Worm (Caenorhabditis elegans): Measurements from ENCODE around the gene vab-7.

The vab-7 gene

DNA sequence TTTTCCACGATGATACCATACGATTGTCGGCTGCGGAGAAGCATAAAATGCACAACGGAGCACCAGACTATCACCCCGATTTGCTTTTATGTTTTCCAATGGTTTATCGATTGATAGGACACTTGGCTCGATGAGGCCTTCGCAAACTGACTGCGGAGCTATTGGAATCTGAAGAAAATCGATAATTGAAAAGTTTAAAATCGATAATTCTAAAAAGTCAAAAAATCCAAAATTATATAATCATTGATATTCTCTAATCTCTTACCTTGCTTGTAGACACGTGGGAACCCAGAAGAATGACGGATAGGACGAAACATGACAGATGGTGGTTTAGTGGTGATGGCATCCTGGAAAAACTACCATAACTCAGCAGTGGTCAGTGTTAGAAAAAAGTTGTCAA lies 33.0 kb downstream of the vab-7 start, which contains the start of gene zig-5:
zig-5 (minus strand) TSS at position 349 of the 400 bp plus-strand sequence.
- TF ChIP-seq ets-7 (tag; optimal IDR thresholded peaks at IDR 0.05) (no peak), sea-1 (GFP tag; conservative IDR thresholded peaks at IDR 0.05) (no peak), ceh-36 (tag; optimal IDR thresholded peaks at IDR 0.05) (no peak), ceh-13 (GFP tag; optimal IDR thresholded peaks at IDR 0.05) (no peak), ama-1 (optimal IDR thresholded peaks at IDR 0.05) (no peak), F13C5.2 (tag; optimal IDR thresholded peaks at IDR 0.05) (no peak), aly-1 (tag; optimal IDR thresholded peaks at IDR 0.05) (no peak), B0310.2 (tag; optimal IDR thresholded peaks at IDR 0.05) (no peak), hmg-4 (GFP tag; optimal IDR thresholded peaks at IDR 0.05) (no peak), hnd-1 (tag; optimal IDR thresholded peaks at IDR 0.05) (no peak), pes-1 (GFP tag; IDR thresholded peaks at IDR 0.05) (no peak), tbx-11 (GFP tag; IDR thresholded peaks at IDR 0.05) (no peak), tra-4 (tag; optimal IDR thresholded peaks at IDR 0.05) (no peak), flt-1 (GFP tag; IDR thresholded peaks at IDR 0.05) (no peak), hmbx-1 (tag; optimal IDR thresholded peaks at IDR 0.05) (no peak), tbx-37 (GFP tag; conservative IDR thresholded peaks at IDR 0.05) (no peak)

DNA sequence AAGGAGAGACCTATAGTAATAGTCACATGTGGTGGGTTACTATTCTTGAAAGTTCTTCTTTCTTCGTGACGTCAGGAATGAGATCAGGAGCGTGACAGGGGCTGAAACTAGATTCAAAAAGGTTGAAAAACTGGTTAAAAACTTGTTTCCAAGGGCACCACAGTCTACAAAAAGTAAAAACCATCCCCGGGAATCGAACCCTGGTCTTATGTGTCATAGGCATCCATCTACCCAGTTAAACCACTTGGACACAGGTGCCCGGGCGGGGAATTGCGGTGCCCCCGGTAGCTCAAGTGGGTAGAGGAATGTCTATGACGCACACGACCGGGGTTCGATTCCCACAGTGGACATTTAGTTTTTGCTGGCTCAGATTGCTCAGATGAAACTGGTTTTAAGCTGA lies 37.1 kb downstream of the vab-7 start:
- TF ChIP-seq aly-1 (tag; optimal IDR thresholded peaks at IDR 0.05) (no peak), pes-1 (GFP tag; IDR thresholded peaks at IDR 0.05) (no peak), ceh-13 (GFP tag; optimal IDR thresholded peaks at IDR 0.05) (no peak)

DNA sequence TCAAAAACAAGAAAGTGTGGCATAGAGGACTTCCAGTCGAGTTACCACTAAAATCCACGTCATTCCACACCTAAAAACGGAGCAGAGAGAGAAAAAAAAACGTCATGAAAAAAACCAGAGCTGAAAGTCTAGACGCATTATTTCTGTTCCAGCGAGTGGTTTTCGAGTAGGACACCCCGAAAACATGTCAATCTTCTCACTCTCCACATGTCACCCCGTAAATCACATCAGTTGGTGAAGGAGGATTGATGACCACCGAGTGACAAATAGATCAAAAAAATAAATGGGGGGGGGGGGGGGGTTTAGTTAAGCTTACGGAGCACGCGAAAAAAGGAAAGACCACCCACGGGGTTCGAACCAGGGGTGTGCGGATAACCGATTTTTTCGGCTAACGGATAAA lies 37.6 kb downstream of the vab-7 start:
- TF ChIP-seq hmg-4 (GFP tag; optimal IDR thresholded peaks at IDR 0.05) (no peak), ceh-13 (GFP tag; optimal IDR thresholded peaks at IDR 0.05) (no peak), aly-1 (tag; optimal IDR thresholded peaks at IDR 0.05) (no peak), ceh-36 (tag; optimal IDR thresholded peaks at IDR 0.05) (no peak), B0310.2 (tag; optimal IDR thresholded peaks at IDR 0.05) (no peak), flt-1 (GFP tag; IDR thresholded peaks at IDR 0.05) (no peak), sea-1 (GFP tag; conservative IDR thresholded peaks at IDR 0.05) (no peak), tbx-37 (GFP tag; conservative IDR thresholded peaks at IDR 0.05) (no peak), pes-1 (GFP tag; IDR thresholded peaks at IDR 0.05) (no peak), hmbx-1 (tag; optimal IDR thresholded peaks at IDR 0.05) (no peak), tra-4 (tag; optimal IDR thresholded peaks at IDR 0.05) (no peak), ama-1 (optimal IDR thresholded peaks at IDR 0.05) (no peak)

DNA sequence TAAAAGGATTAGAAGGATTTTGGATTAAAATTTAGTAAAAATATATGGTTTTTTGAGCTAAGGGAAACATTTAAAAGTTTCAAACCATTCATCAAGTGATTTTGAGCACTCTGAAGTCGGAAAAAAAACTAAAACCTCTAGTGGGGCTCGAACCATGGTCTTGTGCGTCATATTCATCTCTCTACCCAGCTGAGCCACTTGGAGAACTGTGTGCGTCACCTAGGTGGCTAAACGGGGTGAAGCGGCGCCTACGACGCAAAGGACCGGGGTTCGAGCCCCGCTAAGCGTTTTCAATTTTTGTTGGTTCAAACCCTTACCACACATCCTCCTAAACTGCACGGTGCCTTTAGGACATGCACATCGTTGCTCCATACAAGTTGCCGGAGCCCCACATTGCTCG lies 40.2 kb downstream of the vab-7 start:
- TF ChIP-seq ets-7 (tag; optimal IDR thresholded peaks at IDR 0.05) (no peak), aly-1 (tag; optimal IDR thresholded peaks at IDR 0.05) (no peak), pes-1 (GFP tag; IDR thresholded peaks at IDR 0.05) (no peak), flt-1 (GFP tag; IDR thresholded peaks at IDR 0.05) (no peak), hnd-1 (tag; optimal IDR thresholded peaks at IDR 0.05) (no peak), tbx-11 (GFP tag; IDR thresholded peaks at IDR 0.05) (no peak), ceh-36 (tag; optimal IDR thresholded peaks at IDR 0.05) (no peak), F13C5.2 (tag; optimal IDR thresholded peaks at IDR 0.05) (no peak), sea-1 (GFP tag; conservative IDR thresholded peaks at IDR 0.05) (no peak), ceh-13 (GFP tag; optimal IDR thresholded peaks at IDR 0.05) (no peak)

DNA sequence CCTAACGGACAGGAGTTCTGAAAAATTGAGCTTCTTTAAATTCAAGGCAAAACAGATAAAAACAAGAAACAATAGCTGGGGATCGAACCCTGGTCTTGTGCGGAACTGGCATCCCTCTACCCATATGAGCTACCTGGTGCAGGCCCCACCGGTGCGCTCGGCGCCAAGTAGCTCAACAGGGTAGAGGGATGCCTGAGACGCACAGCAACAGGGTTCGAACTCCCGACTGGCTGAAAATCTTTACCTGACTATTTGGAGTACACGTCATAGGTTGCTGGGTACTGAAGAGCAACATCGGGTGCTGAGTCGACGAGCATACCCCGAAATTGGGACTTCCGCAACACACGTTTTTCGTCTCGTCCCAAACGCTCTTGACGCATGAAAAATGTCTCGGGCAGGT lies 42.8 kb downstream of the vab-7 start:
- TF ChIP-seq F13C5.2 (tag; optimal IDR thresholded peaks at IDR 0.05) = no peak
- no peak for TF ChIP-seq hmbx-1 (tag; optimal IDR thresholded peaks at IDR 0.05)
- no peak for TF ChIP-seq pes-1 (GFP tag; IDR thresholded peaks at IDR 0.05)
- no peak for TF ChIP-seq tbx-37 (GFP tag; conservative IDR thresholded peaks at IDR 0.05)
- no peak for TF ChIP-seq aly-1 (tag; optimal IDR thresholded peaks at IDR 0.05)
- no peak for TF ChIP-seq ama-1 (optimal IDR thresholded peaks at IDR 0.05)
- no peak for TF ChIP-seq tra-4 (tag; optimal IDR thresholded peaks at IDR 0.05)
- TF ChIP-seq ceh-13 (GFP tag; optimal IDR thresholded peaks at IDR 0.05) = no peak
- no peak for TF ChIP-seq flt-1 (GFP tag; IDR thresholded peaks at IDR 0.05)

DNA sequence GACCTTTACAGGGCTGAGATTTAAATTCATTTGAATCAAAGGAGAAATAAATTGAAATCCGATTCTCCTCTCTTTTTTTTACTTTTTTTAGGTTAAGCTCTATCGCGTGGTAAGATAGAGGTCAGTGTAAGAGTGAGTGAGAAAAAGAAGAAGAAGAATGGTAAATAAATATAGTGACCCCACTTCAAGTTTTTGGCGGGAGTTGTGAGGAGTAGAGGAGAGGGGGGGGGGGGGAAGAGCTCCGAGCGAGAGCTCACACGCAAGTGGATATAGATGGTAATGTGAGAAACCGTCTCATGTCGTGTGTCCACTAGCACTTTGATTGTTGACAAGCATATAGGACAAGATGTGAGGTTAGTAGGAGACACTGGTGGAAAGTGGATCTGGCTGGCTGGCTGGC lies 46.9 kb downstream of the vab-7 start, which contains the start of gene W05B2.2:
W05B2.2 (minus strand) TSS at position 101 of the 400 bp plus-strand sequence.
- TF ChIP-seq F13C5.2 (tag; optimal IDR thresholded peaks at IDR 0.05) = no peak
- TF ChIP-seq hmbx-1 (tag; optimal IDR thresholded peaks at IDR 0.05) = no peak
- TF ChIP-seq scrt-1 (GFP tag; IDR thresholded peaks at IDR 0.05) = no peak
- TF ChIP-seq tbx-11 (GFP tag; IDR thresholded peaks at IDR 0.05) = no peak
- TF ChIP-seq pes-1 (GFP tag; IDR thresholded peaks at IDR 0.05) = no peak
- no peak for TF ChIP-seq ama-1 (optimal IDR thresholded peaks at IDR 0.05)
- no peak for TF ChIP-seq aly-1 (tag; optimal IDR thresholded peaks at IDR 0.05)
- TF ChIP-seq B0310.2 (tag; optimal IDR thresholded peaks at IDR 0.05) = no peak
- no peak for TF ChIP-seq ceh-13 (GFP tag; optimal IDR thresholded peaks at IDR 0.05)
- no peak for TF ChIP-seq hmg-4 (GFP tag; optimal IDR thresholded peaks at IDR 0.05)
- TF ChIP-seq tbx-37 (GFP tag; conservative IDR thresholded peaks at IDR 0.05) = no peak
- no peak for TF ChIP-seq flt-1 (GFP tag; IDR thresholded peaks at IDR 0.05)
- TF ChIP-seq ceh-36 (tag; optimal IDR thresholded peaks at IDR 0.05) = no peak
- no peak for TF ChIP-seq sea-1 (GFP tag; conservative IDR thresholded peaks at IDR 0.05)
- TF ChIP-seq hnd-1 (tag; optimal IDR thresholded peaks at IDR 0.05) = no peak
- no peak for TF ChIP-seq tra-4 (tag; optimal IDR thresholded peaks at IDR 0.05)
- no peak for TF ChIP-seq ets-7 (tag; optimal IDR thresholded peaks at IDR 0.05)

DNA sequence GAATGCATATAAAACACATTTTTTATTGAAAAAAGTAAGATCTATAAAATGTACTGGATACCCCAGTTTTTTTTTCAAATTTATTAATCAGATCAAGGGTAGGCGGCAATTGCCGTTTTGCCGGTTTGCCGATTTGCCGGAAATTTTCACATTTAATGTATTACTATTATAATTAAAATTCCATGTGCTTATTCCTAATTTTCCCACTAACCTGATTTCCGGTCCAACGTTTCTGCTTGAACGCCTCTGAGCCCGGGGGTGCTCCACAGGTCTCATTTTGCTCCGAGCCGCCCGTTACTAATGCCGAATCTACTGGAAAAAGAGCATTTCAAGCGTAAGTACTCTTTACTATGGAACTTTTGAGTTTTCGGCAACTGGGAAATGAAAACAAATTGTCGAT lies 49.5 kb downstream of the vab-7 start, which contains the start of gene dhc-4:
dhc-4 (plus strand) TSS at position 301 of the 400 bp plus-strand sequence.
- no peak for TF ChIP-seq hmbx-1 (tag; optimal IDR thresholded peaks at IDR 0.05)
- TF ChIP-seq tbx-11 (GFP tag; IDR thresholded peaks at IDR 0.05) = no peak
- TF ChIP-seq tbx-37 (GFP tag; conservative IDR thresholded peaks at IDR 0.05) = no peak
- TF ChIP-seq hnd-1 (tag; optimal IDR thresholded peaks at IDR 0.05) = no peak
- TF ChIP-seq ets-7 (tag; optimal IDR thresholded peaks at IDR 0.05) = no peak
